Fruit fly (Drosophila melanogaster) Kc167 (cell line): ENCODE data around the gene bowl.

Source experiments
- Myc ChIP-seq: fragments of >200 bp; optimal IDR thresholded peaks from 2 replicates; lab custom pipeline; 2017; ENCODE audit warnings: missing external identifiers
- h ChIP-seq: fragments of >200 bp; optimal IDR thresholded peaks from 3 replicates; lab custom pipeline; 2018; ENCODE audit warnings: missing external identifiers
- insv ChIP-seq: fragments of >200 bp; optimal IDR thresholded peaks from 3 replicates; lab custom pipeline; 2018; ENCODE audit warnings: missing external identifiers
- psq ChIP-seq: fragments of >200 bp; optimal IDR thresholded peaks from 2 replicates; lab custom pipeline; 2017; ENCODE audit warnings: missing external identifiers
- ttk ChIP-seq: sonication (Bioruptor generic); optimal IDR thresholded peaks from 2 replicates; lab custom pipeline; 2017; ENCODE audit warnings: missing external identifiers

dm6 chr2L:3769718-3770461 lies 1.6 kb upstream of the bowl start:
- TF ChIP-seq insv = no peak
- no peak for TF ChIP-seq psq
- no peak for TF ChIP-seq h (lab: Kevin White, UChicago)
- TF ChIP-seq Myc (lab: Kevin White, UChicago) = no peak
- no peak for TF ChIP-seq ttk (lab: Kevin White, UChicago)
